Fruit fly (Drosophila melanogaster): Measurements from ENCODE around the gene Art6.

The Art6 gene

DNA sequence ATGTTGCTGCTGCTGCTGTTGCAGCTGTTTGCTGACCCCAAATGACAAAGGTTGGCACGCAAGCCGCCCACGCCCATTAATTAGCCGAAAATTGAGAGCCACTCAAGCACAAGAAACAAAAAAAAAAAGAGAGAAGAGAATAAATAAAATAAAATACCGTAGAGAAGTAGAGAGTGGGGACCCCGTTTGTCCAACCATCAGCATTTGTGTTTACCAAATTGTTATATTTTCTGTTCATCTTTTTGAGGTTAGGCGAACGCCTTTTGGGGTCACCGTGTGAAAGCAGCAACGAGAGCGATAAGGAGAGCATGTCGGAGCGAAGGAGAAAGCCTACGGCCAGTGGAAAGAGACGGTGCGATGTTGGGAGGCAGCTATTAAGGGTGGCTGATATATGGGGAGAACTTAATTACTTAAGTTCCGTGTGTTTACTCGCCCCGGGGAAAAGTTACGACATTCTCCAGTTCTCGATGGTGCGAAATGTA, 32.5 kb upstream of the Art6 start (continued):
- TF ChIP-seq Aef1 (GFP tag; IDR thresholded peaks at IDR 0.05) (no peak), CG13894 (tag; optimal IDR thresholded peaks at IDR 0.05) (peak; percentile 29), mirr (GFP tag; optimal IDR thresholded peaks at IDR 0.05) (no peak), ftz-f1 (GFP tag; optimal IDR thresholded peaks at IDR 0.05) (no peak), Lpt (GFP tag; optimal IDR thresholded peaks at IDR 0.05) (no peak), da (GFP tag; optimal IDR thresholded peaks at IDR 0.05) (no peak), gsb-n (tag; optimal IDR thresholded peaks at IDR 0.05) (no peak), E2f1 (GFP tag; IDR thresholded peaks at IDR 0.05) (no peak), org-1 (GFP tag; optimal IDR thresholded peaks at IDR 0.05) (no peak), scrt (GFP tag; optimal IDR thresholded peaks at IDR 0.05) (no peak), pros (GFP tag; optimal IDR thresholded peaks at IDR 0.05) (peak; percentile 52), onecut (GFP tag; IDR thresholded peaks at IDR 0.05) (0 out of 2 replicates have a peak, but pooled peaks have one; percentile 12), CG3995 (GFP tag; optimal IDR thresholded peaks at IDR 0.05) (no peak)

DNA sequence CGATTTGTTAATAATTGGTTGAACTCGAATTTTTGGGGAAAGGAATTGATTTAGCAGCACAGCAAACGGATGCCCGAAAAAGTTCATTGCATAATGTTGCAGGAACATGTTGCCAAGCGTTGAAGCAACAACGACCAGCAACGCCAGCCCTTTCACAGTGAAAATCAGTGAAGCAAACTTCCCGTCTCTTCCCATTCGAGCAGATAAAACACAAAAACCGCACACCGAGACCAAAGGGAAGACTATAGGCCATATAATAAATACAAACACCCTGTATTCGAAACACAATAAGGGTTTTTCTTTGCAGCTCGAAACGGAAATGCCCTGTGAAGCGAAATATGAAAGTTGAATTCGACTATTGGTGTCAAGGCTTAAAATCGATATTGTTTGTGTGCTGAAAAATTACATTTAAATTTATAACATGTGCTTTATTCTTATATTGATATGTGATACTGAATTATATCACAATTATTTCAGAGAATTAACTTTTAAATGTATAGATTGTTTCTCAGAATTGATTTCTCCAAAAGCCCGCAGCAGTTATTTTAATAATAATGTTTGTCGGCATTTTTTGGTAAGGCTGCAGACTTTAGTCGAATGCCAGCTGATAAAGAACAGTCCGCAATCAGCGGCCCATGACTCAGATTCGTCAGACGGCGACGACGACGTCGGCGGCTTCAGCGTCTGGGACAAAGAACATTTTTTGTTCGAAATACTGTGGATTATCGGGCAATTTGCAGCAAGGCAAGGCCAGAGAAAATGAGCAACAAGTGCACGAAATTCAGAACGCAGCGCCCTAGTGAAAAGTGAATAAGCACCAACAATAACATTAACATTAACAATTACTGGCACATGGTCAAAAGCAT, 31.7 kb upstream of the Art6 start:
- TF ChIP-seq croc (GFP tag; conservative IDR thresholded peaks at IDR 0.05) (no peak), CG11504 (tag; optimal IDR thresholded peaks at IDR 0.05) (peak; percentile 98), Hr3 (GFP tag; optimal IDR thresholded peaks at IDR 0.05) (no peak), onecut (GFP tag; IDR thresholded peaks at IDR 0.05) (peak; percentile 51; the same call in 1 of the 2 replicates), eve (GFP tag; optimal IDR thresholded peaks at IDR 0.05) (peak in 1 of 2 experiments; percentile 19), Adf1 (GFP tag; IDR thresholded peaks at IDR 0.05) (peak; percentile 14; the same call in 1 of the 2 replicates), CG3847 (GFP tag; IDR thresholded peaks at IDR 0.05) (no peak), sens-2 (GFP tag; IDR thresholded peaks at IDR 0.05) (0 out of 2 replicates have a peak, but pooled peaks have one; percentile 29), CG34224 (GFP tag; IDR thresholded peaks at IDR 0.05; ENCODE audit: partially characterized antibody) (0 out of 3 replicates have a peak, but pooled peaks have one; percentile 20), az2 (GFP tag; optimal IDR thresholded peaks at IDR 0.05) (no peak), CG2199 (GFP tag; IDR thresholded peaks at IDR 0.05) (peak; percentile 88; the same call in 2 of the 3 replicates), chinmo (GFP tag; IDR thresholded peaks at IDR 0.05; ENCODE audit: partially characterized antibody) (0 out of 4 replicates have a peak, but pooled peaks have one; percentile 52), abd-A (tag; optimal IDR thresholded peaks at IDR 0.05) (no peak), wor (GFP tag; IDR thresholded peaks at IDR 0.05) (no peak), sens (GFP tag) (peak; percentile 78), Med (GFP tag) (peak; percentile 52), Pdp1 (GFP tag; optimal IDR thresholded peaks at IDR 0.05) (peak in 1 of 2 experiments; percentile 30)

DNA sequence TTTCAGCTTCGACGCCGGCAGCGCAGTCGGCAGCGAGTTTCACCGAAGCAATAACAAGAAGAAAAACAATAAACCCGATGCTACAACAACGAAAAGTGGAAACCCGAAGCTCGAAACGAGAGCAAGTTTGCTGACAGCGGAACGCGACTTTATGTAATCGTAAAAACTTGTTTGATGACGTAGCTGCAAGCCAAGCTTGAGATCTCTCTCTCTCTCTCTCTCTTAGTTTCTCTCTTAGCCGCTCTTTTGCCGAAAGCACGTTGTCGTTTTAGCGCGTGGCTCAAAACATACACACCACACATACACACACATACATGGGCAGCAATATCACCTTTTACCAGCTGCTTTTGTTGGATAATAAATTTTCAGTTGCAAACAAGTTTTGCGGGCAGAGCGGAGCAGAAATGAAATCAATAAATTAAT, 30.5 kb upstream of the Art6 start:
- TF ChIP-seq HmgD (GFP tag; optimal IDR thresholded peaks at IDR 0.05) = no peak
- no peak for TF ChIP-seq Nf-YA (GFP tag; IDR thresholded peaks at IDR 0.05)
- TF ChIP-seq CG10654 (GFP tag; optimal IDR thresholded peaks at IDR 0.05) = no peak
- no peak for TF ChIP-seq CG9797 (GFP tag; optimal IDR thresholded peaks at IDR 0.05)
- TF ChIP-seq Drgx (GFP tag; IDR thresholded peaks at IDR 0.05) = no peak
- TF ChIP-seq sd (tag; optimal IDR thresholded peaks at IDR 0.05) = peak; percentile 24
- no peak for TF ChIP-seq CG10147 (GFP tag; optimal IDR thresholded peaks at IDR 0.05)
- TF ChIP-seq seq (GFP tag; IDR thresholded peaks at IDR 0.05) = no peak
- TF ChIP-seq Trl (optimal IDR thresholded peaks at IDR 0.05) = peak; percentile 73 to 87
- no peak for TF ChIP-seq Trl (GFP tag; optimal IDR thresholded peaks at IDR 0.05)
- no peak for TF ChIP-seq CG3065 (GFP tag; optimal IDR thresholded peaks at IDR 0.05)
- no peak for TF ChIP-seq p53 (GFP tag; optimal IDR thresholded peaks at IDR 0.05)
- TF ChIP-seq dm (GFP tag; optimal IDR thresholded peaks at IDR 0.05) = peak; percentile 2
- TF ChIP-seq cg (GFP tag; optimal IDR thresholded peaks at IDR 0.05) = peak; percentile 70
- TF ChIP-seq CG14710 (tag; optimal IDR thresholded peaks at IDR 0.05) = no peak
- TF ChIP-seq CG1603 (tag; optimal IDR thresholded peaks at IDR 0.05) = no peak
- TF ChIP-seq tin (GFP tag; optimal IDR thresholded peaks at IDR 0.05) = no peak
- TF ChIP-seq eve (GFP tag; optimal IDR thresholded peaks at IDR 0.05) = no peak
- peak; percentile 9; the same call in 1 of the 2 replicates for TF ChIP-seq vvl (GFP tag; IDR thresholded peaks at IDR 0.05)
- TF ChIP-seq CG6683 (GFP tag; optimal IDR thresholded peaks at IDR 0.05) = no peak
